Fruit fly (Drosophila melanogaster): ENCODE measurements around the gene Pfrx.

Pfrx gene

dm6 chrX:19497782-19498440 is 2.6 kb downstream of the Pfrx start (continued):
- TF ChIP-seq Rfx (GFP tag; IDR thresholded peaks at IDR 0.05) (peak; percentile 58), ac (GFP tag; optimal IDR thresholded peaks at IDR 0.05) (no peak), CG11560 (tag; IDR thresholded peaks at IDR 0.05) (no peak), repo (GFP tag; optimal IDR thresholded peaks at IDR 0.05) (no peak), CG3838 (GFP tag; optimal IDR thresholded peaks at IDR 0.05) (no peak), klu (GFP tag; IDR thresholded peaks at IDR 0.05) (no peak), Adf1 (GFP tag; IDR thresholded peaks at IDR 0.05) (peak; percentile 59; the same call in 1 of the 2 replicates), mam (GFP tag; optimal IDR thresholded peaks at IDR 0.05) (no peak), vnd (GFP tag; IDR thresholded peaks at IDR 0.05; ENCODE audit: partially characterized antibody) (no peak), CG17912 (GFP tag; optimal IDR thresholded peaks at IDR 0.05) (no peak), Atf3 (GFP tag; optimal IDR thresholded peaks at IDR 0.05) (no peak), Oaz (GFP tag; IDR thresholded peaks at IDR 0.05) (no peak), CG10321 (GFP tag; IDR thresholded peaks at IDR 0.05) (no peak), eve (GFP tag; optimal IDR thresholded peaks at IDR 0.05) (no peak), trh (GFP tag; optimal IDR thresholded peaks at IDR 0.05) (no peak), dmrt11E (tag; optimal IDR thresholded peaks at IDR 0.05) (no peak), kni (GFP tag; optimal IDR thresholded peaks at IDR 0.05) (no peak), CG7987 (GFP tag; optimal IDR thresholded peaks at IDR 0.05) (no peak), ab (GFP tag; optimal IDR thresholded peaks at IDR 0.05) (no peak), HmgZ (tag; optimal IDR thresholded peaks at IDR 0.05) (peak; percentile 34), stwl (tag; optimal IDR thresholded peaks at IDR 0.05) (no peak), h (optimal IDR thresholded peaks at IDR 0.05) (no peak), Sox102F (GFP tag; optimal IDR thresholded peaks at IDR 0.05) (no peak), dimm (GFP tag; IDR thresholded peaks at IDR 0.05) (no peak), Sox100B (GFP tag; optimal IDR thresholded peaks at IDR 0.05) (no peak), CG6813 (GFP tag; optimal IDR thresholded peaks at IDR 0.05) (no peak), CG14667 (GFP tag; IDR thresholded peaks at IDR 0.05) (no peak), br (optimal IDR thresholded peaks at IDR 0.05) (no peak), twi (tag; optimal IDR thresholded peaks at IDR 0.05) (no peak), CG1529 (GFP tag; optimal IDR thresholded peaks at IDR 0.05) (no peak), jumu (GFP tag; optimal IDR thresholded peaks at IDR 0.05) (no peak), Side (GFP tag; optimal IDR thresholded peaks at IDR 0.05) (no peak), tx (GFP tag; optimal IDR thresholded peaks at IDR 0.05) (no peak), nom (GFP tag; optimal IDR thresholded peaks at IDR 0.05) (peak; percentile 67), ham (GFP tag; IDR thresholded peaks at IDR 0.05) (no peak), Deaf1 (tag; optimal IDR thresholded peaks at IDR 0.05) (peak; percentile 98), kay (GFP tag; optimal IDR thresholded peaks at IDR 0.05) (no peak), vfl (GFP tag; optimal IDR thresholded peaks at IDR 0.05) (no peak), ssp (GFP tag; IDR thresholded peaks at IDR 0.05) (no peak), otp (GFP tag; IDR thresholded peaks at IDR 0.05) (no peak), dan (GFP tag; IDR thresholded peaks at IDR 0.05) (no peak), CG13775 (GFP tag; optimal IDR thresholded peaks at IDR 0.05) (no peak), CG9797 (GFP tag; optimal IDR thresholded peaks at IDR 0.05) (no peak), CG2116 (GFP tag; optimal IDR thresholded peaks at IDR 0.05) (no peak), Dbx (GFP tag; IDR thresholded peaks at IDR 0.05) (peak; percentile 64; the same call in 1 of the 3 replicates), mirr (GFP tag; optimal IDR thresholded peaks at IDR 0.05) (peak; percentile 75), ase (GFP tag; IDR thresholded peaks at IDR 0.05) (no peak), CG34422 (GFP tag; IDR thresholded peaks at IDR 0.05) (no peak), sc (optimal IDR thresholded peaks at IDR 0.05) (no peak), sc (GFP tag; optimal IDR thresholded peaks at IDR 0.05) (no peak), CG7372 (GFP tag; IDR thresholded peaks at IDR 0.05) (no peak), CG12744 (GFP tag; optimal IDR thresholded peaks at IDR 0.05) (no peak), ci (GFP tag; IDR thresholded peaks at IDR 0.05) (peak; percentile 45; the same call in 1 of the 3 replicates)
